Fruit fly (Drosophila melanogaster) whole organism, embryonic: Measurements from ENCODE around the gene CG34117.

Experiments used
- CG3838 ChIP-seq: fragments of 200-800 bp; sonication (Bioruptor generic); optimal IDR thresholded peaks from 3 replicates; lab custom pipeline; 2016; ENCODE audit warnings: missing biosample characterization, missing genetic modification characterization
- Dp ChIP-seq: fragments of 200-800 bp; sonication (Bioruptor generic); optimal IDR thresholded peaks from 2 replicates; lab custom pipeline; 2018; ENCODE audit warnings: missing biosample characterization, mild to moderate bottlenecking, missing genetic modification characterization, moderate library complexity
- bbx ChIP-seq: fragments of 200-800 bp; sonication (Bioruptor generic); IDR thresholded peaks from 2 replicates; pipeline ENCODE4 v1.3.6; 2022; ENCODE audit warnings: missing biosample characterization, missing genetic modification characterization; ENCODE audit not compliant: partially characterized antibody
- bsh ChIP-seq, 2 experiments: fragments of 200-800 bp; sonication (Bioruptor generic); optimal IDR thresholded peaks; 2 replicates each; lab custom pipeline; 2017 to 2018; ENCODE audit warnings: mild to moderate bottlenecking in 2 of 2, missing biosample characterization in 2 of 2, missing genetic modification characterization in 2 of 2, moderate library complexity in 1 of 2
- da ChIP-seq: fragments of 200-800 bp; sonication (Bioruptor generic); optimal IDR thresholded peaks from 2 replicates; lab custom pipeline; 2016; ENCODE audit warnings: missing biosample characterization, missing genetic modification characterization
- ewg ChIP-seq: fragments of 200-800 bp; sonication (Bioruptor generic); optimal IDR thresholded peaks from 3 replicates; lab custom pipeline; 2017; ENCODE audit warnings: mild to moderate bottlenecking, missing biosample characterization, missing genetic modification reagents, missing genetic modification characterization
- hth ChIP-seq: fragments of >200 bp; optimal IDR thresholded peaks from 2 replicates; lab custom pipeline; 2017; ENCODE audit warnings: inconsistent platforms

dm6 chr3R:9422338-9422737 is 22.5 kb upstream of the CG34117 start:
- no peak for TF ChIP-seq CG3838
- TF ChIP-seq ewg (GFP tag; lab: Kevin White, UChicago), result no peak
- TF ChIP-seq da (GFP tag; lab: Kevin White, UChicago), result no peak
- TF ChIP-seq Dp (GFP tag; lab: Kevin White, UChicago), result no peak
- no peak for TF ChIP-seq bbx (GFP tag; lab: Robert Waterston, UW)
- no peak for TF ChIP-seq hth (lab: Kevin White, UChicago)
- TF ChIP-seq bsh (GFP tag; optimal IDR thresholded peaks at IDR 0.05; lab: Kevin White, UChicago), result no peak
